Worm (Caenorhabditis elegans) whole organism, young adult: ENCODE data around the gene rig-1.

Experiments
- C17E4.6 ChIP-seq: fragments of 200-800 bp; sonication (Bioruptor generic); IDR thresholded peaks from 2 replicates; pipeline ENCODE4 v1.3.6; 2022; ENCODE audit warnings: missing genetic modification reagents, missing genetic modification characterization, missing compliant biosample characterization
- D2030.7 ChIP-seq: fragments of 200-800 bp; sonication (Bioruptor generic); IDR thresholded peaks from 2 replicates; pipeline ENCODE4 v1.3.6; 2022; ENCODE audit warnings: missing genetic modification reagents, missing genetic modification characterization, missing compliant biosample characterization
- F33H1.4 ChIP-seq: fragments of 200-800 bp; sonication (Bioruptor generic); IDR thresholded peaks from 2 replicates; pipeline ENCODE4 v1.3.6; 2022; ENCODE audit warnings: missing genetic modification reagents, missing genetic modification characterization, missing compliant biosample characterization
- F52B5.7 ChIP-seq: sonication (generic microtip); optimal IDR thresholded peaks from 2 replicates; lab custom pipeline; 2016; ENCODE audit warnings: mild to moderate bottlenecking, missing genetic modification characterization, missing compliant biosample characterization
- F57C9.4 ChIP-seq: sonication (generic microtip); optimal IDR thresholded peaks from 2 replicates; lab custom pipeline; 2017; ENCODE audit warnings: mild to moderate bottlenecking, missing genetic modification characterization, missing compliant biosample characterization
- T07F8.4 ChIP-seq: sonication (generic microtip); optimal IDR thresholded peaks from 2 replicates; lab custom pipeline; 2016; ENCODE audit warnings: mild to moderate bottlenecking, missing genetic modification characterization, moderate library complexity, missing compliant biosample characterization
- Y56A3A.18 ChIP-seq: fragments of 200-800 bp; sonication (Bioruptor generic); IDR thresholded peaks from 2 replicates; pipeline ENCODE4 v1.3.6; 2022; ENCODE audit warnings: missing genetic modification reagents, missing genetic modification characterization, missing compliant biosample characterization
- Y67H2A.10 ChIP-seq: fragments of 200-800 bp; sonication (Bioruptor generic); conservative IDR thresholded peaks from 2 replicates; pipeline ENCODE4 v1.3.6; 2022; ENCODE audit warnings: missing genetic modification reagents, missing genetic modification characterization, missing compliant biosample characterization
- Y79H2A.3 ChIP-seq: fragments of 200-800 bp; sonication (Bioruptor generic); conservative IDR thresholded peaks from 2 replicates; pipeline ENCODE4 v1.3.6; 2022; ENCODE audit warnings: missing genetic modification reagents, missing genetic modification characterization, missing compliant biosample characterization
- Y95B8A.8 ChIP-seq: fragments of 200-800 bp; sonication (Bioruptor generic); IDR thresholded peaks from 2 replicates; pipeline ENCODE4 v1.3.6; 2022; ENCODE audit warnings: missing genetic modification reagents, missing genetic modification characterization, missing compliant biosample characterization
- ZK185.1 ChIP-seq: sonication (generic microtip); optimal IDR thresholded peaks from 2 replicates; lab custom pipeline; 2016; ENCODE audit warnings: mild to moderate bottlenecking, missing genetic modification characterization, missing compliant biosample characterization; ENCODE audit not compliant: poor library complexity, severe bottlenecking
- athp-1 ChIP-seq: sonication (generic microtip); optimal IDR thresholded peaks from 2 replicates; lab custom pipeline; 2017; ENCODE audit warnings: mild to moderate bottlenecking, missing genetic modification characterization, missing compliant biosample characterization
- attf-5 ChIP-seq: fragments of 200-800 bp; sonication (Bioruptor generic); optimal IDR thresholded peaks from 2 replicates; lab custom pipeline; 2018; ENCODE audit warnings: mild to moderate bottlenecking, missing genetic modification characterization, missing compliant biosample characterization
- attf-6 ChIP-seq: fragments of 200-800 bp; sonication (Bioruptor generic); IDR thresholded peaks from 2 replicates; pipeline ENCODE4 v1.3.6; 2022; ENCODE audit warnings: missing genetic modification reagents, missing genetic modification characterization, missing compliant biosample characterization
- cebp-1 ChIP-seq, 2 experiments: fragments of 200-800 bp in 1 of 2; sonication (Bioruptor generic) in 1 of 2; sonication (generic microtip) in 1 of 2; IDR thresholded peaks in 1 of 2; optimal IDR thresholded peaks in 1 of 2; 2 replicates each; pipeline versions ENCODE4 v1.3.6 to Lab custom; 2017 to 2022; ENCODE audit warnings: missing compliant biosample characterization in 2 of 2, missing genetic modification characterization in 2 of 2, mild to moderate bottlenecking in 1 of 2, missing genetic modification reagents in 1 of 2, moderate library complexity in 1 of 2
- ceh-100 ChIP-seq: fragments of 200-800 bp; sonication (Bioruptor generic); IDR thresholded peaks from 2 replicates; pipeline ENCODE4 v1.3.6; 2022; ENCODE audit warnings: missing genetic modification reagents, missing genetic modification characterization, missing compliant biosample characterization
- dox-1 ChIP-seq: fragments of 200-800 bp; sonication (Bioruptor generic); IDR thresholded peaks from 2 replicates; pipeline ENCODE4 v1.3.6; 2022; ENCODE audit warnings: missing genetic modification reagents, missing genetic modification characterization, missing compliant biosample characterization
- efl-1 ChIP-seq: fragments of 150-350 bp; optimal IDR thresholded peaks from 2 replicates; lab custom pipeline; 2014; ENCODE audit warnings: missing biosample characterization, missing genetic modification reagents, missing genetic modification characterization
- egl-18 ChIP-seq: fragments of 200-800 bp; sonication (Bioruptor generic); IDR thresholded peaks from 2 replicates; pipeline ENCODE4 v1.3.6; 2022; ENCODE audit warnings: missing genetic modification reagents, missing genetic modification characterization, missing compliant biosample characterization
- hlh-26 ChIP-seq: fragments of 200-800 bp; sonication (Bioruptor generic); conservative IDR thresholded peaks from 2 replicates; pipeline ENCODE4 v1.3.6; 2022; ENCODE audit warnings: missing genetic modification reagents, missing genetic modification characterization, missing compliant biosample characterization
- hmg-1.2 ChIP-seq: fragments of 200-800 bp; sonication (Bioruptor generic); IDR thresholded peaks from 2 replicates; pipeline ENCODE4 v1.3.6; 2022; ENCODE audit warnings: missing genetic modification reagents, missing genetic modification characterization, missing compliant biosample characterization
- hmg-20 ChIP-seq: fragments of 200-800 bp; sonication (Bioruptor generic); IDR thresholded peaks from 2 replicates; pipeline ENCODE4 v1.3.6; 2022; ENCODE audit warnings: missing genetic modification reagents, missing genetic modification characterization, missing compliant biosample characterization
- hrde-1 ChIP-seq: sonication (generic microtip); optimal IDR thresholded peaks from 2 replicates; lab custom pipeline; 2016; ENCODE audit warnings: missing genetic modification characterization, mild to moderate bottlenecking, missing compliant biosample characterization, moderate library complexity, missing genotype, missing genetic modification reagents, borderline replicate concordance
- lin-26 ChIP-seq: fragments of 200-800 bp; sonication (Bioruptor generic); IDR thresholded peaks from 2 replicates; pipeline ENCODE4 v1.3.6; 2022; ENCODE audit warnings: missing genetic modification reagents, missing genetic modification characterization, missing compliant biosample characterization
- lin-35 ChIP-seq, 3 experiments: fragments of 150-350 bp in 2 of 3; sonication (generic microtip) in 1 of 3; optimal IDR thresholded peaks; 2 replicates each; lab custom pipeline; 2014 to 2018; ENCODE audit warnings: missing biosample characterization in 3 of 3, missing genetic modification characterization in 3 of 3, missing genetic modification reagents in 3 of 3
- lsl-1 ChIP-seq: fragments of 200-800 bp; sonication (Bioruptor generic); optimal IDR thresholded peaks from 2 replicates; lab custom pipeline; 2018; ENCODE audit warnings: mild to moderate bottlenecking, missing genetic modification characterization, moderate library complexity, missing compliant biosample characterization
- lsy-27 ChIP-seq: sonication (generic microtip); optimal IDR thresholded peaks from 2 replicates; lab custom pipeline; 2017; ENCODE audit warnings: missing genetic modification characterization, mild to moderate bottlenecking, missing compliant biosample characterization, antibody characterized with exemption, missing genotype, borderline replicate concordance; ENCODE audit not compliant: insufficient read depth
- madf-3 ChIP-seq: fragments of 200-800 bp; sonication (Bioruptor generic); IDR thresholded peaks from 2 replicates; pipeline ENCODE4 v1.3.6; 2022; ENCODE audit warnings: missing genetic modification reagents, missing genetic modification characterization, missing compliant biosample characterization
- madf-8 ChIP-seq: fragments of 200-800 bp; sonication (Bioruptor generic); conservative IDR thresholded peaks from 2 replicates; pipeline ENCODE4 v1.3.6; 2022; ENCODE audit warnings: missing genetic modification reagents, missing genetic modification characterization, missing compliant biosample characterization
- mxl-1 ChIP-seq: sonication (generic microtip); optimal IDR thresholded peaks from 2 replicates; lab custom pipeline; 2016; ENCODE audit warnings: missing genetic modification characterization, missing compliant biosample characterization
- nfya-2 ChIP-seq: fragments of 200-800 bp; sonication (Bioruptor generic); IDR thresholded peaks from 2 replicates; pipeline ENCODE4 v1.3.6; 2022; ENCODE audit warnings: missing genetic modification reagents, missing genetic modification characterization, missing compliant biosample characterization
- nfyb-1 ChIP-seq: fragments of 200-800 bp; sonication (Bioruptor generic); IDR thresholded peaks from 2 replicates; pipeline ENCODE4 v1.3.6; 2022; ENCODE audit warnings: missing genetic modification reagents, missing genetic modification characterization, missing compliant biosample characterization
- nhr-120 ChIP-seq: fragments of 200-800 bp; sonication (Bioruptor generic); IDR thresholded peaks from 2 replicates; pipeline ENCODE4 v1.3.6; 2022; ENCODE audit warnings: missing genetic modification characterization, missing compliant biosample characterization
- rcor-1 ChIP-seq: fragments of 200-800 bp; sonication (Bioruptor generic); IDR thresholded peaks from 2 replicates; pipeline ENCODE4 v1.3.6; 2022; ENCODE audit warnings: missing genetic modification reagents, missing genetic modification characterization, missing compliant biosample characterization
- snpc-1.3 ChIP-seq: sonication (generic microtip); optimal IDR thresholded peaks from 2 replicates; lab custom pipeline; 2017; ENCODE audit warnings: missing genetic modification characterization, mild to moderate bottlenecking, missing compliant biosample characterization, antibody characterized with exemption, moderate library complexity, missing genotype, missing genetic modification reagents; ENCODE audit not compliant: insufficient read depth
- tlf-1 ChIP-seq: fragments of 200-800 bp; sonication (Bioruptor generic); optimal IDR thresholded peaks from 2 replicates; lab custom pipeline; 2018; ENCODE audit warnings: mild to moderate bottlenecking, missing genetic modification characterization, missing compliant biosample characterization
- xnd-1 ChIP-seq: sonication (generic microtip); optimal IDR thresholded peaks from 2 replicates; lab custom pipeline; 2016; ENCODE audit warnings: missing genotype, missing genetic modification reagents, missing genetic modification characterization, missing compliant biosample characterization
- ztf-18 ChIP-seq: sonication (generic microtip); optimal IDR thresholded peaks from 2 replicates; lab custom pipeline; 2016; ENCODE audit warnings: missing genotype, mild to moderate bottlenecking, missing genetic modification characterization, missing compliant biosample characterization
- ztf-25 ChIP-seq: fragments of 200-800 bp; sonication (Bioruptor generic); IDR thresholded peaks from 2 replicates; pipeline ENCODE4 v1.3.6; 2022; ENCODE audit warnings: missing genetic modification reagents, missing genetic modification characterization, missing compliant biosample characterization
- ztf-6 ChIP-seq: fragments of 200-800 bp; sonication (Bioruptor generic); IDR thresholded peaks from 2 replicates; pipeline ENCODE4 v1.3.6; 2022; ENCODE audit warnings: missing genetic modification reagents, missing genetic modification characterization, missing compliant biosample characterization

rig-1 gene

DNA sequence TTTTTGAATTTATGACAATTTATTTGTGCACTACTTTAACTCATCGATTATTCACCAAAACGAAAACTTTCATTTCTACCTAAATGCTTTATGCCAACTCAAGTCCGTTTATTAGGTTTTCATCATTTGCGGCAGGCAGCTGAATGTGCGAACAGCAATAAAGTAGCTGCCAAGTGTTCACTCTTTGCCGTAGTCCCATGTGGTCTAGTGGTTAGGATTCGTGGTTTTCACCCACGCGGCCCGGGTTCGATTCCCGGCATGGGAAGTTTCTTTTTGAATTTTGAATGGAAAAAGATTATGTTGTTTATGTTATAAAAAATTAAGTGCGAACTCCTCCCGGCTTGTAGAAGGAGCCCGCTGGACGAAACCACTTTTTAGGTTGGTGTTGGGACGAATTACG lies 14.1 kb upstream of the rig-1 start (continued):
- TF ChIP-seq nfyb-1: peak; percentile 82
- no peak for TF ChIP-seq hrde-1 (tag; lab: Kevin White, UChicago)
- TF ChIP-seq hlh-26 (GFP tag; lab: Robert Waterston, UW): no peak
- 0 out of 2 replicates have a peak, but pooled peaks have one; percentile 46 for TF ChIP-seq cebp-1 (GFP tag; IDR thresholded peaks at IDR 0.05; lab: Robert Waterston, UW)
- peak; percentile 63 for TF ChIP-seq cebp-1 (tag; optimal IDR thresholded peaks at IDR 0.05; lab: Kevin White, UChicago)
- TF ChIP-seq ztf-25 (GFP tag; lab: Robert Waterston, UW): peak; percentile 86
- peak; percentile 92 for TF ChIP-seq lin-26 (GFP tag; lab: Robert Waterston, UW)
- TF ChIP-seq xnd-1 (tag; lab: Kevin White, UChicago): no peak
- peak; percentile 80 for TF ChIP-seq D2030.7 (GFP tag; lab: Robert Waterston, UW)
- no peak for TF ChIP-seq C17E4.6
- peak; percentile 66 for TF ChIP-seq attf-5 (GFP tag; lab: Kevin White, UChicago)
- no peak for TF ChIP-seq F52B5.7
- peak; percentile 65 for TF ChIP-seq rcor-1
- no peak for TF ChIP-seq Y67H2A.10
- TF ChIP-seq madf-3 (GFP tag; lab: Robert Waterston, UW): peak; percentile 35; the same call in 1 of the 2 replicates
- TF ChIP-seq ztf-18 (tag; lab: Kevin White, UChicago): peak; percentile 63
- peak; percentile 66 for TF ChIP-seq T07F8.4 (tag; lab: Kevin White, UChicago)
- no peak for TF ChIP-seq F57C9.4
- peak; percentile 79 for TF ChIP-seq ZK185.1
- peak; percentile 78 for TF ChIP-seq dox-1 (GFP tag; lab: Robert Waterston, UW)
- TF ChIP-seq lsy-27 (tag; lab: Kevin White, UChicago): peak; percentile 55
- peak in 1 of 3 experiments; percentile 41 for TF ChIP-seq lin-35 (GFP tag; optimal IDR thresholded peaks at IDR 0.05; lab: Kevin White, UChicago)
- TF ChIP-seq Y79H2A.3 (GFP tag; lab: Robert Waterston, UW): no peak
- peak; percentile 83 for TF ChIP-seq hmg-1.2 (GFP tag; lab: Robert Waterston, UW)
- TF ChIP-seq mxl-1 (tag; lab: Kevin White, UChicago): peak; percentile 71
- TF ChIP-seq madf-8 (GFP tag; lab: Robert Waterston, UW): no peak
- TF ChIP-seq ztf-6: 0 out of 2 replicates have a peak, but pooled peaks have one; percentile 61
- no peak for TF ChIP-seq efl-1
- TF ChIP-seq tlf-1 (GFP tag; lab: Kevin White, UChicago): no peak
- TF ChIP-seq F33H1.4 (GFP tag; lab: Robert Waterston, UW): no peak
- TF ChIP-seq athp-1 (tag; lab: Kevin White, UChicago): peak; percentile 48
- TF ChIP-seq Y95B8A.8: peak; percentile 66
- 0 out of 2 replicates have a peak, but pooled peaks have one; percentile 17 for TF ChIP-seq egl-18 (GFP tag; lab: Robert Waterston, UW)
- no peak for TF ChIP-seq nhr-120 (GFP tag; lab: Robert Waterston, UW)
- TF ChIP-seq attf-6 (GFP tag; lab: Robert Waterston, UW): peak; percentile 70; the same call in 1 of the 2 replicates
- TF ChIP-seq snpc-1.3: peak; percentile 78
- peak; percentile 34; the same call in 1 of the 2 replicates for TF ChIP-seq ceh-100 (GFP tag; lab: Robert Waterston, UW)

- TF ChIP-seq Y95B8A.8 (no peak), hmg-1.2 (GFP tag; lab: Robert Waterston, UW) (no peak), Y79H2A.3 (GFP tag; lab: Robert Waterston, UW) (no peak), nfya-2 (GFP tag; lab: Robert Waterston, UW) (no peak), Y56A3A.18 (GFP tag; lab: Robert Waterston, UW) (no peak), lsl-1 (GFP tag; lab: Kevin White, UChicago) (no peak), D2030.7 (GFP tag; lab: Robert Waterston, UW) (no peak), hmg-20 (GFP tag; lab: Robert Waterston, UW) (no peak)
- TF ChIP-seq, all 124 proteins: peak for 0
Observed at ce11 chrX:8646997-8647396, 13.4 kb upstream of the rig-1 start, which contains the start of gene F12D9.2. F12D9.2 (minus strand) TSS chrX:8647097.
